Worm (Caenorhabditis elegans): Measurements from ENCODE around the gene mps-4.

mps-4 gene

ce11 chrIII:8224769-8225168 lies 46.8 kb downstream of the mps-4 start, which contains the start of gene mob-4:
mob-4 (plus strand) TSS chrIII:8225097.
- TF ChIP-seq ceh-9 (tag; optimal IDR thresholded peaks at IDR 0.05) (no peak), ceh-18 (tag; optimal IDR thresholded peaks at IDR 0.05) (no peak), eyg-1 (tag; optimal IDR thresholded peaks at IDR 0.05) (no peak), pag-3 (tag; optimal IDR thresholded peaks at IDR 0.05; ENCODE audit: borderline replicate concordance) (no peak), gmeb-2 (tag; optimal IDR thresholded peaks at IDR 0.05) (no peak), sox-2 (GFP tag; IDR thresholded peaks at IDR 0.05) (no peak), unc-3 (GFP tag; conservative IDR thresholded peaks at IDR 0.05) (no peak), unc-3 (tag; optimal IDR thresholded peaks at IDR 0.05) (no peak), nhr-232 (tag; optimal IDR thresholded peaks at IDR 0.05) (no peak), madf-2 (tag; optimal IDR thresholded peaks at IDR 0.05) (no peak), elt-2 (tag; optimal IDR thresholded peaks at IDR 0.05) (no peak), nhr-11 (tag; optimal IDR thresholded peaks at IDR 0.05) (no peak), ttx-3 (tag; optimal IDR thresholded peaks at IDR 0.05) (no peak), hlh-6 (tag; optimal IDR thresholded peaks at IDR 0.05) (no peak), pha-4 (tag; optimal IDR thresholded peaks at IDR 0.05) (no peak), ceh-19 (GFP tag; optimal IDR thresholded peaks at IDR 0.05) (no peak), ceh-30 (tag; optimal IDR thresholded peaks at IDR 0.05) (no peak), ceh-34 (tag; optimal IDR thresholded peaks at IDR 0.05) (no peak), ets-4 (tag; optimal IDR thresholded peaks at IDR 0.05) (no peak), ref-2 (tag; optimal IDR thresholded peaks at IDR 0.05) (no peak), ztf-16 (tag; optimal IDR thresholded peaks at IDR 0.05) (no peak)
